Worm (Caenorhabditis elegans) whole organism, mixed stage, embryonic: ENCODE measurements around the gene srt-68.

Source experiments
- pha-4 ChIP-seq: fragments of 150-350 bp; optimal IDR thresholded peaks from 2 replicates; lab custom pipeline; 2018; ENCODE audit warnings: missing biosample characterization, missing genetic modification reagents, missing genetic modification characterization
- snpc-4 ChIP-seq: fragments of 150-350 bp; optimal IDR thresholded peaks from 2 replicates; lab custom pipeline; 2014; ENCODE audit warnings: missing biosample characterization, missing genetic modification characterization
- unc-39 ChIP-seq: fragments of 150-350 bp; optimal IDR thresholded peaks from 2 replicates; lab custom pipeline; 2014; ENCODE audit warnings: missing biosample characterization, missing genetic modification characterization

DNA sequence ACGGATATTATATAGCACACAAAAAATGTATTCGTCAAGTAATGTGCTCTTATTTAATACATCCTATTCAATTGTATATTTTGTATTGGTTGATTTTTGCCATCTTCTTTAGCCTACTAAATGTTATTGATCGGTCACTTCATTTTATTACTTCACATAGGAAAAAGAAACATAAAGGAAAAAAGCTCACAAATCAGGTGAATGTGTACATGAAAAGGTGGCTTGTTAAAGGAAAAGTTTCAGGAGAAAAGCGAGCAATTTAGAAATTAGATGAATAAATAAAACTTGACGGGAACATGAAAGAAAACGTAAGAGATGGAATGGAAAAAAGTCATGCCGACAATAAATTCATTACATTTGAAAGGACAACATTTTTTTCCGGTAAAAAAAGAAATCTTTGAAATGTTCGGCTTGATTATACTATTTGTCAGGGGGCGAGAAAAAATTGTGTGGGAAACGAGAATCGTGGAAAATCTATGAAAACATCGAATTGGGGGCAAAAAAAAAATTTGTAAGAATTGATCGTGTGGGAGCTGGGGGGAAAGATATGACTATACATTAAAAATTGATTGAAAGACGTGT, 23.6 kb upstream of the srt-68 start:
- TF ChIP-seq unc-39 (tag; lab: Kevin White, UChicago): no peak
- no peak for TF ChIP-seq pha-4 (tag; lab: Kevin White, UChicago)
- no peak for TF ChIP-seq snpc-4 (tag; lab: Kevin White, UChicago)
